Fruit fly (Drosophila melanogaster) whole organism, embryonic: Measurements from ENCODE around the gene sunn.

Source experiments
- Atf-2 ChIP-seq: fragments of 200-800 bp; sonication (Bioruptor generic); optimal IDR thresholded peaks from 2 replicates; lab custom pipeline; 2016; ENCODE audit warnings: missing biosample characterization, missing genetic modification characterization
- B-H2 ChIP-seq: fragments of 200-800 bp; sonication (Bioruptor generic); optimal IDR thresholded peaks from 2 replicates; lab custom pipeline; 2018; ENCODE audit warnings: missing biosample characterization, mild to moderate bottlenecking, missing genetic modification characterization
- CG10209 ChIP-seq: fragments of 200-800 bp; sonication (Bioruptor generic); optimal IDR thresholded peaks from 3 replicates; lab custom pipeline; 2017; ENCODE audit warnings: missing biosample characterization, mild to moderate bottlenecking, missing genetic modification characterization, missing genetic modification reagents
- CG10267 ChIP-seq: fragments of 200-800 bp; sonication (Bioruptor generic); optimal IDR thresholded peaks from 2 replicates; lab custom pipeline; 2018; ENCODE audit warnings: missing biosample characterization, mild to moderate bottlenecking, missing genetic modification characterization, moderate library complexity
- CG11695 ChIP-seq: fragments of 200-800 bp; sonication (Bioruptor generic); IDR thresholded peaks from 3 replicates; pipeline ENCODE4 v1.3.6; 2022; ENCODE audit warnings: missing biosample characterization, missing genetic modification characterization
- CG11696 ChIP-seq: fragments of 200-800 bp; sonication (Bioruptor generic); IDR thresholded peaks from 2 replicates; pipeline ENCODE4 v1.3.6; 2022; ENCODE audit warnings: missing biosample characterization, missing genetic modification characterization
- CG13123 ChIP-seq: fragments of 200-800 bp; sonication (Bioruptor generic); optimal IDR thresholded peaks from 2 replicates; lab custom pipeline; 2016; ENCODE audit warnings: missing biosample characterization, missing genetic modification characterization
- CG15011 ChIP-seq: fragments of 200-800 bp; sonication (Bioruptor generic); optimal IDR thresholded peaks from 3 replicates; lab custom pipeline; 2018; ENCODE audit warnings: missing biosample characterization, mild to moderate bottlenecking, missing genetic modification characterization
- CG1603 ChIP-seq: fragments of 200-800 bp; sonication (Bioruptor generic); optimal IDR thresholded peaks from 2 replicates; lab custom pipeline; 2019; ENCODE audit warnings: missing biosample characterization, mild to moderate bottlenecking, missing genetic modification characterization, moderate library complexity
- CG1832 ChIP-seq: fragments of 200-800 bp; sonication (Bioruptor generic); optimal IDR thresholded peaks from 2 replicates; lab custom pipeline; 2017; ENCODE audit warnings: missing biosample characterization, mild to moderate bottlenecking, missing genetic modification characterization, inconsistent platforms
- CG32767 ChIP-seq: fragments of 200-800 bp; sonication (Bioruptor generic); IDR thresholded peaks from 2 replicates; pipeline ENCODE4 v1.3.6; 2022; ENCODE audit warnings: missing biosample characterization, missing genetic modification characterization
- CG34224 ChIP-seq: fragments of 200-800 bp; sonication (Bioruptor generic); IDR thresholded peaks from 3 replicates; pipeline ENCODE4 v1.3.6; 2022; ENCODE audit warnings: missing biosample characterization, missing genetic modification characterization; ENCODE audit not compliant: partially characterized antibody
- CG42726 ChIP-seq: fragments of 200-800 bp; sonication (Bioruptor generic); IDR thresholded peaks from 2 replicates; pipeline ENCODE4 v1.3.6; 2022; ENCODE audit warnings: missing biosample characterization, missing genetic modification characterization; ENCODE audit not compliant: partially characterized antibody
- CG4360 ChIP-seq: fragments of 200-800 bp; sonication (Bioruptor generic); IDR thresholded peaks from 2 replicates; pipeline ENCODE4 v1.3.6; 2022; ENCODE audit warnings: missing biosample characterization, missing genetic modification characterization
- CG4404 ChIP-seq: fragments of 200-800 bp; sonication (Bioruptor generic); IDR thresholded peaks from 2 replicates; pipeline ENCODE4 v1.3.6; 2022; ENCODE audit warnings: missing biosample characterization, missing genetic modification characterization
- CG6254 ChIP-seq: fragments of 200-800 bp; sonication (Bioruptor generic); optimal IDR thresholded peaks from 3 replicates; lab custom pipeline; 2017; ENCODE audit warnings: mild to moderate bottlenecking, missing biosample characterization, missing genetic modification reagents, missing genetic modification characterization
- CG7928 ChIP-seq: fragments of 200-800 bp; sonication (Bioruptor generic); optimal IDR thresholded peaks from 2 replicates; lab custom pipeline; 2017; ENCODE audit warnings: missing biosample characterization, mild to moderate bottlenecking, missing genetic modification characterization
- D19B ChIP-seq: fragments of 200-800 bp; sonication (Bioruptor generic); optimal IDR thresholded peaks from 2 replicates; lab custom pipeline; 2017; ENCODE audit warnings: missing biosample characterization, mild to moderate bottlenecking, missing genetic modification characterization
- Dfd ChIP-seq, 2 experiments: fragments of >200 bp; optimal IDR thresholded peaks; 2 replicates each; lab custom pipeline; 2017; ENCODE audit warnings: missing biosample characterization in 2 of 2, missing genetic modification characterization in 2 of 2
- Dip2 ChIP-seq: fragments of 200-800 bp; sonication (Bioruptor generic); IDR thresholded peaks from 2 replicates; pipeline ENCODE4 v1.3.6; 2022; ENCODE audit warnings: missing biosample characterization, missing genetic modification characterization
- Doc2 ChIP-seq: fragments of 200-800 bp; sonication (Bioruptor generic); IDR thresholded peaks from 2 replicates; pipeline ENCODE4 v1.3.6; 2022; ENCODE audit warnings: missing biosample characterization, missing genetic modification characterization
- E2f1 ChIP-seq: fragments of 200-800 bp; sonication (Bioruptor generic); IDR thresholded peaks from 2 replicates; pipeline ENCODE4 v1.3.6; 2022; ENCODE audit warnings: missing biosample characterization, missing genetic modification characterization
- Fer2 ChIP-seq: fragments of 200-800 bp; sonication (Bioruptor generic); optimal IDR thresholded peaks from 2 replicates; lab custom pipeline; 2018; ENCODE audit warnings: missing biosample characterization, mild to moderate bottlenecking, missing genetic modification characterization, moderate library complexity
- HLH3B ChIP-seq: fragments of 200-800 bp; sonication (Bioruptor generic); IDR thresholded peaks from 2 replicates; pipeline ENCODE4 v1.3.6; 2022; ENCODE audit warnings: missing biosample characterization, missing genetic modification characterization
- HLH54F ChIP-seq: fragments of 200-800 bp; sonication (Bioruptor generic); optimal IDR thresholded peaks from 3 replicates; lab custom pipeline; 2016; ENCODE audit warnings: missing biosample characterization, missing genetic modification characterization
- Lhr ChIP-seq: fragments of 200-800 bp; sonication (Bioruptor generic); optimal IDR thresholded peaks from 3 replicates; lab custom pipeline; 2017; ENCODE audit warnings: mild to moderate bottlenecking, missing biosample characterization, missing genetic modification reagents, missing genetic modification characterization
- MBD-R2 ChIP-seq: fragments of 200-800 bp; sonication (Bioruptor generic); IDR thresholded peaks from 2 replicates; pipeline ENCODE4 v1.3.6; 2022; ENCODE audit warnings: missing biosample characterization, missing genetic modification characterization
- Mad ChIP-seq: fragments of 200-800 bp; sonication (Bioruptor generic); optimal IDR thresholded peaks from 2 replicates; lab custom pipeline; 2016; ENCODE audit warnings: missing biosample characterization, missing genetic modification characterization
- Rx ChIP-seq: fragments of 200-800 bp; sonication (Bioruptor generic); IDR thresholded peaks from 2 replicates; pipeline ENCODE4 v1.3.6; 2022; ENCODE audit warnings: missing biosample characterization, missing genetic modification characterization
- Sox100B ChIP-seq: fragments of 200-800 bp; sonication (Bioruptor generic); optimal IDR thresholded peaks from 3 replicates; lab custom pipeline; 2018; ENCODE audit warnings: missing biosample characterization, mild to moderate bottlenecking, missing genetic modification characterization
- Trl ChIP-seq, 3 experiments: fragments of >200 bp in 2 of 3; fragments of 200-800 bp in 1 of 3; sonication (Bioruptor generic) in 1 of 3; optimal IDR thresholded peaks; 2 replicates in 1 of 3; 3 replicates in 2 of 3; lab custom pipeline; 2016 to 2017; ENCODE audit warnings: missing biosample characterization in 1 of 3, missing genetic modification characterization in 1 of 3
- Xbp1 ChIP-seq: fragments of 200-800 bp; sonication (Bioruptor generic); optimal IDR thresholded peaks from 3 replicates; lab custom pipeline; 2016; ENCODE audit warnings: missing biosample characterization, mild to moderate bottlenecking, missing genetic modification characterization
- aop ChIP-seq: fragments of 200-800 bp; sonication (Bioruptor generic); IDR thresholded peaks from 2 replicates; pipeline ENCODE4 v1.3.6; 2022; ENCODE audit warnings: missing biosample characterization, missing genetic modification characterization
- ap ChIP-seq: fragments of 200-800 bp; sonication (Bioruptor generic); IDR thresholded peaks from 2 replicates; pipeline ENCODE4 v1.3.6; 2022; ENCODE audit warnings: missing biosample characterization, missing genetic modification characterization
- croc ChIP-seq: fragments of 200-800 bp; sonication (Bioruptor generic); conservative IDR thresholded peaks from 3 replicates; pipeline ENCODE4 v1.3.6; 2022; ENCODE audit warnings: missing biosample characterization, missing genetic modification characterization
- crp ChIP-seq, 2 experiments: fragments of 200-800 bp; sonication (Bioruptor generic); optimal IDR thresholded peaks; 2 replicates in 1 of 2; 3 replicates in 1 of 2; lab custom pipeline; 2017; ENCODE audit warnings: missing biosample characterization in 2 of 2, missing genetic modification characterization in 2 of 2, mild to moderate bottlenecking in 1 of 2, moderate library complexity in 1 of 2
- dimm ChIP-seq: fragments of 200-800 bp; sonication (Bioruptor generic); IDR thresholded peaks from 2 replicates; pipeline ENCODE4 v1.3.6; 2022; ENCODE audit warnings: missing biosample characterization, missing genetic modification characterization
- en ChIP-seq: fragments of 200-800 bp; sonication (Bioruptor generic); optimal IDR thresholded peaks from 2 replicates; lab custom pipeline; 2016; ENCODE audit warnings: missing biosample characterization, missing genetic modification characterization
- gsb-n ChIP-seq: fragments of 200-800 bp; sonication (Bioruptor generic); optimal IDR thresholded peaks from 3 replicates; lab custom pipeline; 2018; ENCODE audit warnings: missing biosample characterization, mild to moderate bottlenecking, missing genetic modification characterization
- jigr1 ChIP-seq: fragments of 200-800 bp; sonication (Bioruptor generic); IDR thresholded peaks from 3 replicates; pipeline ENCODE4 v1.3.6; 2022; ENCODE audit warnings: missing biosample characterization, missing genetic modification characterization
- nom ChIP-seq: fragments of 200-800 bp; sonication (Bioruptor generic); optimal IDR thresholded peaks from 2 replicates; lab custom pipeline; 2017; ENCODE audit warnings: missing biosample characterization, missing genetic modification characterization, mild to moderate bottlenecking, moderate library complexity, missing genetic modification reagents
- oc ChIP-seq: fragments of 200-800 bp; sonication (Bioruptor generic); optimal IDR thresholded peaks from 2 replicates; lab custom pipeline; 2018; ENCODE audit warnings: missing biosample characterization, mild to moderate bottlenecking, missing genetic modification characterization, moderate library complexity
- odd ChIP-seq: fragments of 200-800 bp; sonication (Bioruptor generic); optimal IDR thresholded peaks from 2 replicates; lab custom pipeline; 2017; ENCODE audit warnings: missing biosample characterization, mild to moderate bottlenecking, missing genetic modification characterization
- ro ChIP-seq: fragments of 200-800 bp; sonication (Bioruptor generic); IDR thresholded peaks from 2 replicates; pipeline ENCODE4 v1.3.6; 2022; ENCODE audit warnings: missing biosample characterization, missing genetic modification characterization
- sug ChIP-seq: fragments of 200-800 bp; optimal IDR thresholded peaks from 2 replicates; lab custom pipeline; 2019; ENCODE audit warnings: missing biosample characterization, mild to moderate bottlenecking, missing genetic modification characterization, moderate library complexity
- tap ChIP-seq: fragments of 200-800 bp; optimal IDR thresholded peaks from 3 replicates; lab custom pipeline; 2019; ENCODE audit warnings: missing biosample characterization, mild to moderate bottlenecking, missing genetic modification characterization, moderate library complexity
- tio ChIP-seq: fragments of 200-800 bp; sonication (Bioruptor generic); optimal IDR thresholded peaks from 2 replicates; lab custom pipeline; 2017; ENCODE audit warnings: missing biosample characterization, missing genetic modification characterization, inconsistent platforms
- trem ChIP-seq: fragments of 200-800 bp; optimal IDR thresholded peaks from 3 replicates; lab custom pipeline; 2019; ENCODE audit warnings: missing biosample characterization, mild to moderate bottlenecking, missing genetic modification characterization, moderate library complexity
- ttk ChIP-seq: fragments of 200-800 bp; sonication (Bioruptor generic); IDR thresholded peaks from 2 replicates; pipeline ENCODE4 v2.1.2; 2022; ENCODE audit warnings: missing biosample characterization, missing genetic modification characterization
- usp ChIP-seq: fragments of >200 bp; optimal IDR thresholded peaks from 2 replicates; lab custom pipeline; 2017; ENCODE audit warnings: missing biosample characterization, missing genetic modification characterization
- zen2 ChIP-seq: fragments of 200-800 bp; sonication (Bioruptor generic); IDR thresholded peaks from 3 replicates; pipeline ENCODE4 v1.3.6; 2022; ENCODE audit warnings: missing biosample characterization, missing genetic modification characterization; ENCODE audit not compliant: partially characterized antibody

Gene sunn

DNA sequence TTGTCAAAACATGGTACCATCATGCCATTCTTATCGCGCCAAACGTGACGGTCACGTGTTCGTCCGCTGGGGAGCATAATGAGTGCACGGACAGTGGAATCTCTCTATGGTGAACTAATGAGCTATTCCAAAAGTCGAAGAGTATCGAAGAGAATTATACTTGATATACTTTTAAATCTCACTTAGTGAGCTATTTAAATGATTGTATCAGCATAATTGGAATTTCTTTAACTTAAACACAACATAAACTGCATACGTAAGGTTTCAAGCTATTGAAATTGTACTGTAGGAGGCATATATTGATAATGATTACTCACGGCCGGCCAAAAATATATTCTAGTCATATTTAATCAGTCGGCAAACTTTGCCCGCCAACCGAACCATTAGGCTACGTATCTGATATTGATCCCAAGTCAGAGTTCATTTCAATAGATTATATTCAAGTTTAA, 6.6 kb upstream of the sunn start (continued):
- TF ChIP-seq odd (GFP tag; lab: Kevin White, UChicago), result no peak
- no peak for TF ChIP-seq E2f1
- TF ChIP-seq jigr1 (GFP tag; lab: Robert Waterston, UW), result no peak
- TF ChIP-seq sug (tag; lab: Kevin White, UChicago), result peak; percentile 99
- no peak for TF ChIP-seq Xbp1
- no peak for TF ChIP-seq Rx (GFP tag; lab: Robert Waterston, UW)
- TF ChIP-seq crp (GFP tag; optimal IDR thresholded peaks at IDR 0.05; lab: Kevin White, UChicago), result no peak
- no peak for TF ChIP-seq Lhr
- TF ChIP-seq Sox100B (GFP tag; lab: Kevin White, UChicago), result no peak
- TF ChIP-seq CG13123, result no peak
- no peak for TF ChIP-seq Dip2 (GFP tag; lab: Robert Waterston, UW)
- no peak for TF ChIP-seq B-H2 (GFP tag; lab: Kevin White, UChicago)
- TF ChIP-seq CG11696, result no peak
- TF ChIP-seq tio (GFP tag; lab: Kevin White, UChicago), result no peak
- TF ChIP-seq ttk (GFP tag; lab: Robert Waterston, UW), result 0 out of 2 replicates have a peak, but pooled peaks have one; percentile 16
- TF ChIP-seq croc, result no peak
- no peak for TF ChIP-seq tap (tag; lab: Kevin White, UChicago)
- TF ChIP-seq en (GFP tag; lab: Kevin White, UChicago), result no peak
- TF ChIP-seq zen2 (GFP tag; lab: Robert Waterston, UW), result no peak
- no peak for TF ChIP-seq CG1832 (GFP tag; lab: Kevin White, UChicago)
- no peak for TF ChIP-seq MBD-R2
- TF ChIP-seq CG34224, result no peak
- peak; percentile 4 for TF ChIP-seq HLH54F (GFP tag; lab: Kevin White, UChicago)
- no peak for TF ChIP-seq Fer2 (tag; lab: Kevin White, UChicago)
- no peak for TF ChIP-seq CG42726 (GFP tag; lab: Robert Waterston, UW)
- TF ChIP-seq nom (GFP tag; lab: Kevin White, UChicago), result no peak
- no peak for TF ChIP-seq CG4404
- no peak for TF ChIP-seq Atf-2
- TF ChIP-seq CG1603, result peak; percentile 2
- TF ChIP-seq CG6254 (GFP tag; lab: Kevin White, UChicago), result no peak
- 0 out of 3 replicates have a peak, but pooled peaks have one; percentile 10 for TF ChIP-seq CG11695
- TF ChIP-seq CG32767 (GFP tag; lab: Robert Waterston, UW), result 0 out of 2 replicates have a peak, but pooled peaks have one; percentile 8
- no peak for TF ChIP-seq Dfd (GFP tag; optimal IDR thresholded peaks at IDR 0.05; lab: Kevin White, UChicago)
- TF ChIP-seq Doc2 (GFP tag; lab: Robert Waterston, UW), result no peak
- TF ChIP-seq usp (GFP tag; lab: Kevin White, UChicago), result no peak
- no peak for TF ChIP-seq ap
- peak; percentile 5 for TF ChIP-seq CG10209 (GFP tag; lab: Kevin White, UChicago)
- TF ChIP-seq CG15011 (GFP tag; lab: Kevin White, UChicago), result no peak
- no peak for TF ChIP-seq CG10267 (tag; lab: Kevin White, UChicago)
- TF ChIP-seq gsb-n (tag; lab: Kevin White, UChicago), result no peak
- no peak for TF ChIP-seq CG4360
- no peak for TF ChIP-seq oc (tag; lab: Kevin White, UChicago)
- TF ChIP-seq ro (GFP tag; lab: Robert Waterston, UW), result no peak
- TF ChIP-seq dimm (GFP tag; lab: Robert Waterston, UW), result no peak
- no peak for TF ChIP-seq trem
- TF ChIP-seq CG7928 (GFP tag; lab: Kevin White, UChicago), result no peak
- TF ChIP-seq aop (GFP tag; lab: Robert Waterston, UW), result no peak
- no peak for TF ChIP-seq HLH3B (GFP tag; lab: Robert Waterston, UW)
- TF ChIP-seq Trl (optimal IDR thresholded peaks at IDR 0.05; lab: Kevin White, UChicago), result no peak
- TF ChIP-seq Trl (GFP tag; optimal IDR thresholded peaks at IDR 0.05; lab: Kevin White, UChicago), result no peak
- TF ChIP-seq Mad, result no peak
- TF ChIP-seq D19B (GFP tag; lab: Kevin White, UChicago), result no peak
